Fruit fly (Drosophila melanogaster) Kc167 (cell line): Measurements from ENCODE around the gene Mbs.

Experiments
- Myc ChIP-seq: fragments of >200 bp; optimal IDR thresholded peaks from 2 replicates; lab custom pipeline; 2017; ENCODE audit warnings: missing external identifiers
- Sin3A ChIP-seq: fragments of >200 bp; optimal IDR thresholded peaks from 2 replicates; lab custom pipeline; 2018; ENCODE audit warnings: missing external identifiers
- h ChIP-seq: fragments of >200 bp; optimal IDR thresholded peaks from 3 replicates; lab custom pipeline; 2018; ENCODE audit warnings: missing external identifiers
- insv ChIP-seq: fragments of >200 bp; optimal IDR thresholded peaks from 3 replicates; lab custom pipeline; 2018; ENCODE audit warnings: missing external identifiers
- psq ChIP-seq: fragments of >200 bp; optimal IDR thresholded peaks from 2 replicates; lab custom pipeline; 2017; ENCODE audit warnings: missing external identifiers
- ttk ChIP-seq: sonication (Bioruptor generic); optimal IDR thresholded peaks from 2 replicates; lab custom pipeline; 2017; ENCODE audit warnings: missing external identifiers

The Mbs gene

dm6 chr3L:16052145-16053025, 626 bp downstream of the Mbs start:
- no peak for TF ChIP-seq psq (lab: Kevin White, UChicago)
- no peak for TF ChIP-seq Sin3A
- TF ChIP-seq Myc = no peak
- no peak for TF ChIP-seq ttk (lab: Kevin White, UChicago)
- no peak for TF ChIP-seq insv (lab: Kevin White, UChicago)
- no peak for TF ChIP-seq h (lab: Kevin White, UChicago)

DNA sequence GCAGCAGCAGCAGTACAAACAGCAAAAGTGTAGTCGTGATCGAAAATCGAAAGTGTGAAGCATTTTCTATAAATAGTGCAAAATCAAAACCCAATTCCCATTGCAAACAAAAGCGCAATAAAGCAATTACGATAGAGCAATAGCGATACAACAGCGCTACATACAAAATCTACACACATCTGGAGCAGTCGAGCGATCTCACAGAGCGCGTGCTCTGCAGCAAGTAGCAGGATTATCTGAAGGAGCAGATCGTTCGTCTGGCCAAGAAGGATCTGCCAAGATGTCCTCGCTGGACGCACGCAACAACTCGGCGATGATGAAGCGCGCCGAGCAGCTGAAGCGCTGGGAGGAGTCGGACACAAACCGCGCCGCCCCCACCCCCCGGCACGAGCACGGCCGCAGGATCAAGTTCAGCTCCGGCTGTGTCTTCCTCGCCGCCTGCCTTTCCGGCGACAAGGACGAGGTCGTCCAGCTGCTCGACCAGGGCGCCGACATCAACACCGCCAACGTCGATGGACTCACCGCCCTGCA, 1.3 kb downstream of the Mbs start:
- no peak for TF ChIP-seq Sin3A
- TF ChIP-seq psq (lab: Kevin White, UChicago) = no peak

DNA sequence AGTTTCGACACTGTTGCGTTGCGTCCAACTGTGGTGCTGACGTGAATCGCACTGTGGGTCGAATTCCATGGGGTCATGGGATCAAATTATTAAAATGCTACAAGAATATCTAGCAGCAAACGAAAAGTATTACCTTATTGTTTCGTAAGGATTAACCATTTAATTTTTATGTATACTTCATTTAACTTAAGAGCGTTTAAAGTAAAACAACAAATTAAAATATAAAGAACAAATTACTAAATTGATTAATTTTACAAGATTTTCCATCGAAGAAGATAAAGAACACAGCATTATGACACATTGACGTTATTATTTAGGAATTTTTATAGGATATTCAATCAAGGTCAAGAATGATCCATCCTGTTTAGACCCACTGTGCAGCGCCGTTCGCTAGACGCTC, 2.3 kb downstream of the Mbs start:
- TF ChIP-seq h (lab: Kevin White, UChicago) = no peak
- TF ChIP-seq ttk (lab: Kevin White, UChicago) = no peak
- TF ChIP-seq psq (lab: Kevin White, UChicago) = no peak
- TF ChIP-seq Sin3A = no peak
- TF ChIP-seq insv (lab: Kevin White, UChicago) = no peak

DNA sequence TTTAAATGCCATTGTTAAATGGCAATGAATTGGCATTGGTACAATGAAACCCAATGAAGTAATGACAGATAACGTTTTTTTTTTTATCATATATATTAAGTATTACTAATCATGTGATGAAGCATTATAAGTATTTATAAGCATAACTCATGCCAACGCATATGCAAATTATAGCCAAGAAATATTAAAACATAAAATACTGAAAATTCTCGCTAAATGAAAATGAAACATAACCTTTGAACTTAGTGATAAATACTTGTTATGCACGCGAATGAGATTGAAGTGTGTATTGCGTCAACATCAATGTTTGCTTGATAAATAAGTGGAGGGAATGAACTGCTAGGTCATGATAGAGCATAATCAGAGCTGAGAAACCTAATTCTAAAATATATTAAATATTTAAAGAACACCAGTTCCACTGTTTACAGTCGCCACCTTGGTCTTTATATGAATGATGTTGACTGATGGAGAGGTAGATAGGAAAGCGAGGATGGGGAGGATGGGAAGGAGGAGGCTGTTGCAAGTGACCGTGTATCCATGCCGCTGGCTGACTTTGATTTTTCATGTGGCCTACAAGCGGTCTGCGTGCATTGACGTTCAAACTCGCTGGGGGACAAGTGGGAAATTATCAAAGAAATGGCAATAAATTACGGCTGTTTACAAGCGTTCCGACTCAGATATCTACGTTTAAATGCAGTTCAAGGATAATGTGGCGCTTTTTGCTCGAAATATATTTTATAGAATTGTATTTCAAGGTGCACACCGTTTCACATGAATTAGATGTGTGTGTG, 4.5 kb downstream of the Mbs start:
- no peak for TF ChIP-seq Sin3A
- TF ChIP-seq insv (lab: Kevin White, UChicago) = no peak
- no peak for TF ChIP-seq ttk (lab: Kevin White, UChicago)
- no peak for TF ChIP-seq Myc
- TF ChIP-seq h (lab: Kevin White, UChicago) = no peak
- no peak for TF ChIP-seq psq (lab: Kevin White, UChicago)

- TF ChIP-seq insv (lab: Kevin White, UChicago) (no peak), Myc (no peak), Sin3A (no peak), psq (lab: Kevin White, UChicago) (no peak), ttk (lab: Kevin White, UChicago) (no peak), h (lab: Kevin White, UChicago) (no peak)
Observed at dm6 chr3L:16060806-16061600, 9.2 kb downstream of the Mbs start.

DNA sequence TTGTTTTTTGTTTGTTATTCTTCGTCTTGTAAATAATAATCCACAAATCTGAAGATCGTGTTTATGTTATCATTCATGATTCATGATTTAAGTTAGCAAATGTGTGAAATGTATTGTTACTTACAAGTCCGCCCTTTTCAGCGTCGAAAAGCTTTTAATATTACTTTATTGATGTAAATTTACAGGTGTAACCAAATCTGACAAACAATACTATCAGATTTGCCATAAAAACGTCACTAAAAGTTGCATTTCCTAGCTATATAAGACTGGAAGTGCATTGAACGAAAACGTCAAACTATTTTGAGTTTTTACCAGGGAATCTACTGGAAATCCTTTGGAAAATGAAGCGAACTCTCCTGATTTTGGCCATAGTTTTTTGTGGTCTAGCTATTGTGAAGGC, 30.5 kb downstream of the Mbs start, which contains the start of gene CG33258:
Gene CG33258, plus strand, starts transcription at position 301 of the 400 bp plus-strand sequence.
- TF ChIP-seq Myc (no peak), Sin3A (no peak), ttk (lab: Kevin White, UChicago) (no peak), psq (lab: Kevin White, UChicago) (no peak)

DNA sequence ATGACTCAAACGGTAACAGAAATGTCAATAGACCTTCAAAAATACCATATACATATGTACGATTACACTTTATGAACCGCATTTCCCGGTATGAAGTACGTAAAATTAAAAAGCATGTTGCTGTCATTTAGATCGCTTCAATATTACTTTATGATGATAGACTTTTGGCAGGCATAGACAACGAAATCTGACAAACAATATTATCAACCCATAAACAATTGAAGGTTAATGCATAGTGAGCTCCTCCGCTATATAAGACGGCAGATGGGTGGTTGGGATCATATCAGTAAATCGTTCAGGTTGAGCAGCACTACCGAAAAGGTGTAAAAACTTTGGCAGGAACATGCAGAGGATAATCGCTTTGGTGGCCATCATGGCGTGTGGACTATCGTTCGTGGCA, 31.9 kb downstream of the Mbs start, which contains the start of gene CG13075:
Gene CG13075, plus strand, starts transcription at position 301 of the 400 bp plus-strand sequence.
- TF ChIP-seq insv (lab: Kevin White, UChicago) = no peak
- no peak for TF ChIP-seq psq (lab: Kevin White, UChicago)
- TF ChIP-seq h (lab: Kevin White, UChicago) = no peak
- no peak for TF ChIP-seq Sin3A
- TF ChIP-seq ttk (lab: Kevin White, UChicago) = no peak
- TF ChIP-seq Myc = no peak

DNA sequence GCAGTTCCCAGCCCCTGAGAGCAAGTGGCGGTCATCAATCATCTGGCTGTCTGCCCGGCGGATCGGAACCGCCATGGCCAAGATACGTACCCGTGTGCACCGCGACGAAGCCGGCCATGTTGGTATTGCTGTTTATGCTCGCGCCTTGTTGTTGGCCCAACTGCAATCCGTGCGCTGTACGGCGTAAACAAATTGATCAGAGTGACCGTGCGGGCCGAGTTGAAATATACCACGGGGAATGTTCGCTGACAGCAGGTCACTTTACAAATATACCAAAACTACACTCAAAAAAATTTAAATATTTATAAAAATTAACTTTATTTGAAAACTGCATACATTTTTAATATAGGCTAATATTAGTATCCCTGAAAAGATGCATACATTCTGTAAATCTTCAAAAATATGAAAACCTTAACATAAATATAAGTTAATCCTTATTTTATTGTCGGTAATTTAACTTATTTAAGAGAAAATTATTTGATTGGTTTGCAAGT, 35.6 kb downstream of the Mbs start, which contains the start of gene Tasp1:
Gene Tasp1, minus strand, starts transcription at position 203 of the 494 bp plus-strand sequence.
- TF ChIP-seq h (lab: Kevin White, UChicago) (no peak), Myc (no peak), psq (lab: Kevin White, UChicago) (no peak), insv (lab: Kevin White, UChicago) (no peak), Sin3A (no peak)

DNA sequence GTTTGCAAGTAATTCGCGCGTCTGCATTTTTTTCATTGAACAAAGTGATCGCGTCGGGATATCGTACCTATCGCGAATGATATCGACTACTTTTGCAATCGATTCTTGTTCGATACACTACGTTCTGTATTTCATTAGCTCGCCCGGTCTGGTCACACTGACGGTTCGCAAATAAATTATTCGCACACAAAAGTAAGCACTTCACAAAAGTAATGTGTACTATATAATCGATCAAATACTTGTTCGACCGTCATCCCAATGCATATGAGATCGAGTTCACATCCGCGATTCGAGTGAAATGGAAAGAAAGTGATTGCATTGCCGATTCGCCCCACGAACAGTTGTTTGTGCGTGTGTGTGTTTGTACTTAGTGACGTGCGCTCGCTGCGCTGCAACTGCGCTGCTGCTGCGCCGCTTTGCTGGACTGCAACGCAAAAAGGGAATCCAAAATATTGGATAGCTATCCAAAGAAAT, 38.6 kb downstream of the Mbs start, which contains the start of the genes CG5235 and ClC-c:
Gene CG5235, minus strand, starts transcription at position 63 of the 474 bp plus-strand sequence.
Gene ClC-c, plus strand, starts transcription at position 125 of the 474 bp plus-strand sequence.
- TF ChIP-seq ttk (lab: Kevin White, UChicago) (no peak), insv (lab: Kevin White, UChicago) (no peak), h (lab: Kevin White, UChicago) (no peak), psq (lab: Kevin White, UChicago) (no peak), Sin3A (no peak), Myc (no peak)

dm6 chr3L:16097393-16097884, 45.7 kb downstream of the Mbs start, which contains the start of the genes CG13074 and ATPsynbetaL:
Gene CG13074 (minus strand): TSS chr3L:16097493.
Gene ATPsynbetaL (plus strand): TSS chr3L:16097834.
- TF ChIP-seq insv (lab: Kevin White, UChicago) (no peak), ttk (lab: Kevin White, UChicago) (no peak), psq (lab: Kevin White, UChicago) (no peak), Myc (no peak)

DNA sequence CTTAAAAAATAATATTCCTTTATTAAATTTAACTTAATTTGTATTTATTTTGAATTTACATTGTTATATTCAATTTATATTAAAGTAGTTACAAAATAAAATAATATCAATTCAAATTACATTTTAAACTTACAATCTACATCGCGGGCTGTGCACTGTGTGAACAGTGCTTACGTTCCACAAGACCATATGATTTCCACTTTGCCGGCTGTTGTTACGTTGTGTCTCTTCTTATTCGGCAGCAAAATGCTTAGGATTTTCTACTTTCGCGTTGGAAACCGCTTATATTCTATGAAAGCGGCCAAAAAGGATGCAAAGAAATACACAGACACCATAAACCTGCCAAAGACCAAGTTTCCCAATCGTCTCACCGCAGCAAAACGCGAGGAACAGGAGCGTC, 48.3 kb downstream of the Mbs start, which contains the start of gene IleRS-m:
Gene IleRS-m, plus strand, starts transcription at position 222 of the 400 bp plus-strand sequence.
- no peak for TF ChIP-seq Sin3A
- TF ChIP-seq Myc = no peak
- TF ChIP-seq insv (lab: Kevin White, UChicago) = no peak
- no peak for TF ChIP-seq ttk (lab: Kevin White, UChicago)
- no peak for TF ChIP-seq psq (lab: Kevin White, UChicago)
- no peak for TF ChIP-seq h (lab: Kevin White, UChicago)
